Worm (Caenorhabditis elegans) whole organism, L1 larva: ENCODE results near the gene F40G9.14.
A peak's percentile ranks its signal among the peaks of the same experiment; 100 is the strongest.

Experiments
- C04F5.9 ChIP-seq: sonication (generic microtip); optimal IDR thresholded peaks from 2 replicates; lab custom pipeline; 2016; ENCODE audit warnings: missing genetic modification characterization, missing compliant biosample characterization
- C16A3.4 ChIP-seq: fragments of 150-350 bp; optimal IDR thresholded peaks from 2 replicates; lab custom pipeline; 2014; ENCODE audit warnings: missing biosample characterization, missing genetic modification characterization
- C34B4.2 ChIP-seq: sonication (generic microtip); optimal IDR thresholded peaks from 2 replicates; lab custom pipeline; 2017; ENCODE audit warnings: mild to moderate bottlenecking, missing genetic modification characterization, missing compliant biosample characterization
- F16B12.6 ChIP-seq: fragments of 150-350 bp; optimal IDR thresholded peaks from 2 replicates; lab custom pipeline; 2014; ENCODE audit warnings: missing biosample characterization, missing genetic modification characterization
- Y116A8C.19 ChIP-seq: sonication (generic microtip); optimal IDR thresholded peaks from 2 replicates; lab custom pipeline; 2016; ENCODE audit warnings: missing compliant biosample characterization, missing genetic modification characterization, borderline replicate concordance
- aha-1 ChIP-seq: fragments of 150-350 bp; optimal IDR thresholded peaks from 2 replicates; lab custom pipeline; 2014; ENCODE audit warnings: missing biosample characterization, missing genetic modification characterization
- alr-1 ChIP-seq: fragments of 200-800 bp; sonication (Bioruptor generic); optimal IDR thresholded peaks from 2 replicates; lab custom pipeline; 2018; ENCODE audit warnings: borderline replicate concordance, mild to moderate bottlenecking, missing genetic modification characterization, missing compliant biosample characterization
- blmp-1 ChIP-seq: fragments of 150-350 bp; optimal IDR thresholded peaks from 2 replicates; lab custom pipeline; 2014; ENCODE audit warnings: missing biosample characterization, missing genetic modification characterization
- ceh-63 ChIP-seq: fragments of 200-800 bp; sonication (Bioruptor generic); optimal IDR thresholded peaks from 2 replicates; lab custom pipeline; 2018; ENCODE audit warnings: mild to moderate bottlenecking, missing genetic modification characterization, missing compliant biosample characterization
- ceh-8 ChIP-seq: fragments of 200-800 bp; sonication (Bioruptor generic); optimal IDR thresholded peaks from 2 replicates; lab custom pipeline; 2018; ENCODE audit warnings: mild to moderate bottlenecking, missing genetic modification characterization, moderate library complexity, missing compliant biosample characterization
- ceh-82 ChIP-seq, 3 experiments: fragments of 150-350 bp in 1 of 3; sonication (generic microtip) in 2 of 3; optimal IDR thresholded peaks; 2 replicates each; lab custom pipeline; 2014 to 2017; ENCODE audit warnings: missing biosample characterization in 3 of 3, missing genetic modification characterization in 3 of 3
- ceh-88 ChIP-seq: fragments of 200-800 bp; sonication (Bioruptor generic); IDR thresholded peaks from 2 replicates; pipeline ENCODE4 v1.3.6; 2022; ENCODE audit warnings: missing genetic modification characterization, missing compliant biosample characterization
- ceh-90 ChIP-seq: sonication (generic microtip); optimal IDR thresholded peaks from 2 replicates; lab custom pipeline; 2016; ENCODE audit warnings: missing genetic modification characterization, missing compliant biosample characterization
- ces-1 ChIP-seq: fragments of 150-350 bp; optimal IDR thresholded peaks from 2 replicates; lab custom pipeline; 2014; ENCODE audit warnings: missing biosample characterization, missing genetic modification reagents, missing genetic modification characterization
- dpl-1 ChIP-seq, 3 experiments: fragments of 150-350 bp in 2 of 3; sonication (generic microtip) in 1 of 3; optimal IDR thresholded peaks; 2 replicates each; lab custom pipeline; 2014 to 2017; ENCODE audit warnings: missing biosample characterization in 3 of 3, missing genetic modification characterization in 3 of 3, missing genetic modification reagents in 3 of 3
- dsc-1 ChIP-seq: sonication (generic microtip); optimal IDR thresholded peaks from 2 replicates; lab custom pipeline; 2016; ENCODE audit warnings: mild to moderate bottlenecking, missing genetic modification characterization, missing compliant biosample characterization
- efl-3 ChIP-seq: fragments of 200-800 bp; sonication (Bioruptor generic); optimal IDR thresholded peaks from 2 replicates; lab custom pipeline; 2018; ENCODE audit warnings: mild to moderate bottlenecking, missing genetic modification characterization, missing compliant biosample characterization
- egl-13 ChIP-seq: sonication (generic microtip); optimal IDR thresholded peaks from 2 replicates; lab custom pipeline; 2016; ENCODE audit warnings: missing genotype, missing genetic modification reagents, missing genetic modification characterization, missing compliant biosample characterization
- egl-27 ChIP-seq, 2 experiments: fragments of 150-350 bp in 1 of 2; sonication (generic microtip); optimal IDR thresholded peaks; 3 replicates each; lab custom pipeline; 2017 to 2018; ENCODE audit warnings: missing biosample characterization in 2 of 2, missing genetic modification characterization in 2 of 2, missing genetic modification reagents in 2 of 2
- elt-2 ChIP-seq: sonication (generic microtip); optimal IDR thresholded peaks from 2 replicates; lab custom pipeline; 2016; ENCODE audit warnings: missing genetic modification characterization, mild to moderate bottlenecking, inconsistent platforms, missing compliant biosample characterization, missing genetic modification reagents
- elt-3 ChIP-seq, 6 experiments: fragments of 150-350 bp in 1 of 6; sonication (generic microtip); optimal IDR thresholded peaks; 2 replicates each; lab custom pipeline; 2017 to 2018; ENCODE audit warnings: missing biosample characterization in 6 of 6, missing genetic modification characterization in 6 of 6, inconsistent platforms in 1 of 6
- ets-5 ChIP-seq: fragments of 200-800 bp; sonication (Bioruptor generic); IDR thresholded peaks from 2 replicates; pipeline ENCODE4 v1.3.6; 2022; ENCODE audit warnings: missing genetic modification characterization, missing compliant biosample characterization
- fkh-10 ChIP-seq: sonication (generic microtip); optimal IDR thresholded peaks from 2 replicates; lab custom pipeline; 2017; ENCODE audit warnings: missing biosample characterization, missing genetic modification reagents, missing genetic modification characterization
- fkh-4 ChIP-seq: sonication (generic microtip); optimal IDR thresholded peaks from 2 replicates; lab custom pipeline; 2016; ENCODE audit warnings: missing compliant biosample characterization, missing genetic modification characterization, borderline replicate concordance
- grh-1 ChIP-seq: fragments of 200-800 bp; sonication (Bioruptor generic); IDR thresholded peaks from 2 replicates; pipeline ENCODE4 v1.3.6; 2022; ENCODE audit warnings: missing genetic modification reagents, missing genetic modification characterization, missing compliant biosample characterization
- hlh-17 ChIP-seq: fragments of 200-800 bp; sonication (Bioruptor generic); optimal IDR thresholded peaks from 2 replicates; lab custom pipeline; 2018; ENCODE audit warnings: missing genetic modification characterization, mild to moderate bottlenecking, missing compliant biosample characterization, moderate library complexity, borderline replicate concordance
- isw-1 ChIP-seq: fragments of 200-800 bp; sonication (Bioruptor generic); IDR thresholded peaks from 2 replicates; pipeline ENCODE4 v1.3.6; 2022; ENCODE audit warnings: missing genetic modification characterization, missing compliant biosample characterization
- jun-1 ChIP-seq: fragments of 150-350 bp; optimal IDR thresholded peaks from 2 replicates; lab custom pipeline; 2014; ENCODE audit warnings: missing biosample characterization, missing genetic modification reagents, missing genetic modification characterization
- lin-15B ChIP-seq: fragments of 150-350 bp; sonication (generic microtip); optimal IDR thresholded peaks from 3 replicates; lab custom pipeline; 2014; ENCODE audit warnings: missing biosample characterization, missing genetic modification characterization
- lin-35 ChIP-seq, 2 experiments: fragments of 150-350 bp; optimal IDR thresholded peaks; 2 replicates each; lab custom pipeline; 2014; ENCODE audit warnings: missing biosample characterization in 2 of 2, missing genetic modification characterization in 2 of 2, missing genetic modification reagents in 2 of 2
- lin-39 ChIP-seq: fragments of 150-350 bp; optimal IDR thresholded peaks from 2 replicates; lab custom pipeline; 2014; ENCODE audit warnings: missing biosample characterization, missing genetic modification reagents, missing genetic modification characterization
- mef-2 ChIP-seq: fragments of 150-350 bp; optimal IDR thresholded peaks from 2 replicates; lab custom pipeline; 2014; ENCODE audit warnings: missing biosample characterization, missing genetic modification characterization
- nhr-12 ChIP-seq: sonication (generic microtip); optimal IDR thresholded peaks from 2 replicates; lab custom pipeline; 2017; ENCODE audit warnings: missing biosample characterization, missing genetic modification characterization
- nhr-20 ChIP-seq: sonication (generic microtip); optimal IDR thresholded peaks from 2 replicates; lab custom pipeline; 2016; ENCODE audit warnings: mild to moderate bottlenecking, missing genetic modification characterization, missing compliant biosample characterization
- nhr-237 ChIP-seq: fragments of 150-350 bp; optimal IDR thresholded peaks from 2 replicates; lab custom pipeline; 2014; ENCODE audit warnings: missing biosample characterization, missing genetic modification characterization
- nhr-71 ChIP-seq: sonication (generic microtip); optimal IDR thresholded peaks from 2 replicates; lab custom pipeline; 2016; ENCODE audit warnings: mild to moderate bottlenecking, missing genetic modification characterization, moderate library complexity, missing compliant biosample characterization
- nhr-76 ChIP-seq: sonication (generic microtip); optimal IDR thresholded peaks from 2 replicates; lab custom pipeline; 2017; ENCODE audit warnings: missing biosample characterization, missing genetic modification characterization
- nhr-84 ChIP-seq: sonication (generic microtip); optimal IDR thresholded peaks from 2 replicates; lab custom pipeline; 2017; ENCODE audit warnings: missing biosample characterization, missing genetic modification characterization
- nhr-85 ChIP-seq: sonication (generic microtip); peaks from one replicate; lab custom pipeline; 2016; ENCODE audit warnings: missing genetic modification characterization, inconsistent platforms, missing compliant biosample characterization
- nhr-90 ChIP-seq: sonication (generic microtip); optimal IDR thresholded peaks from 2 replicates; lab custom pipeline; 2016; ENCODE audit warnings: mild to moderate bottlenecking, missing genetic modification characterization, missing compliant biosample characterization; ENCODE audit not compliant: poor library complexity
- pag-3 ChIP-seq: sonication (generic microtip); optimal IDR thresholded peaks from 2 replicates; lab custom pipeline; 2017; ENCODE audit warnings: missing genetic modification characterization, mild to moderate bottlenecking, missing compliant biosample characterization, antibody characterized with exemption, borderline replicate concordance; ENCODE audit not compliant: insufficient read depth
- rnt-1 ChIP-seq: sonication (generic microtip); optimal IDR thresholded peaks from 2 replicates; lab custom pipeline; 2016; ENCODE audit warnings: mild to moderate bottlenecking, missing genetic modification characterization, moderate library complexity, missing compliant biosample characterization
- skn-1 ChIP-seq: fragments of 150-350 bp; optimal IDR thresholded peaks from 2 replicates; lab custom pipeline; 2014; ENCODE audit warnings: missing biosample characterization, missing genetic modification characterization
- snu-23 ChIP-seq: sonication (generic microtip); optimal IDR thresholded peaks from 2 replicates; lab custom pipeline; 2016; ENCODE audit warnings: missing genetic modification characterization, missing compliant biosample characterization
- sox-4 ChIP-seq: sonication (generic microtip); optimal IDR thresholded peaks from 2 replicates; lab custom pipeline; 2016; ENCODE audit warnings: missing genetic modification characterization, missing compliant biosample characterization
- swsn-7 ChIP-seq: sonication (generic microtip); optimal IDR thresholded peaks from 2 replicates; lab custom pipeline; 2016; ENCODE audit warnings: missing genetic modification characterization, missing compliant biosample characterization
- tbx-2 ChIP-seq: sonication (generic microtip); optimal IDR thresholded peaks from 2 replicates; lab custom pipeline; 2016; ENCODE audit warnings: missing genetic modification characterization, missing compliant biosample characterization
- unc-30 ChIP-seq: sonication (generic microtip); optimal IDR thresholded peaks from 2 replicates; lab custom pipeline; 2017; ENCODE audit warnings: missing biosample characterization, missing genetic modification characterization
- unc-62 ChIP-seq: fragments of 150-350 bp; optimal IDR thresholded peaks from 2 replicates; lab custom pipeline; 2014; ENCODE audit warnings: missing biosample characterization, missing genetic modification reagents, missing genetic modification characterization
- unc-98 ChIP-seq: fragments of 200-800 bp; sonication (Bioruptor generic); IDR thresholded peaks from 2 replicates; pipeline ENCODE4 v1.3.6; 2022; ENCODE audit warnings: missing genetic modification characterization, missing compliant biosample characterization
- vab-15 ChIP-seq: sonication (generic microtip); optimal IDR thresholded peaks from 2 replicates; lab custom pipeline; 2017; ENCODE audit warnings: missing genotype, mild to moderate bottlenecking, missing genetic modification characterization, missing compliant biosample characterization
- xbp-1 ChIP-seq: sonication (generic microtip); optimal IDR thresholded peaks from 2 replicates; lab custom pipeline; 2016; ENCODE audit warnings: missing genetic modification characterization, missing compliant biosample characterization
- zag-1 ChIP-seq: fragments of 150-350 bp; optimal IDR thresholded peaks from 2 replicates; lab custom pipeline; 2014; ENCODE audit warnings: missing biosample characterization, missing genetic modification characterization

The F40G9.14 gene

DNA sequence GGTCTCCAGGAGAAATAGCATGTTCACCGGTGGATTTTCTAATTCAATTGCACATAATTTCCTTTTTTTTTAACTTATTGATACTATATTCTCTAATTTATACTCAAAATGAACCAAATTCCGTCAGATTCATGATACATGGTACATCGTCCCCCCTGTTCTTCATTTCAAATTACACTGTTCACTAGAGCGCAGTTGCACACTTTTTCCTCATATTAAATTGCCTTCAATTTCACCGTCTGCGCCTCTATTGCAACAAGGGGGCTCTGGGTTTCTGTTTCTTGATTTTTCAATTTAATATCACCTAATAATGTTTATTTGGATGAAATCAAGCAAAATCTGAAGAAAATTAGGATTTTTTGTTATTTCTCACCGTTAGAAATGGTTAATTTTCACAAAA, 46.0 kb downstream of the F40G9.14 start (continued):
- TF ChIP-seq nhr-90 (tag; lab: Kevin White, UChicago) (no peak), sox-4 (tag; lab: Kevin White, UChicago) (no peak), ceh-88 (GFP tag; lab: Robert Waterston, UW) (no peak), alr-1 (tag; lab: Kevin White, UChicago) (no peak), nhr-12 (tag; lab: Kevin White, UChicago) (no peak), grh-1 (GFP tag; lab: Robert Waterston, UW) (no peak), elt-2 (tag; lab: Kevin White, UChicago) (peak; percentile 1), nhr-84 (tag; lab: Kevin White, UChicago) (no peak), pag-3 (tag; lab: Kevin White, UChicago) (no peak), dpl-1 (GFP tag; optimal IDR thresholded peaks at IDR 0.05; lab: Kevin White, UChicago) (peak; percentile 32 to 72 (median 60)), nhr-71 (tag; lab: Kevin White, UChicago) (peak; percentile 61), swsn-7 (tag; lab: Kevin White, UChicago) (peak; percentile 50), elt-3 (tag; optimal IDR thresholded peaks at IDR 0.05; lab: Kevin White, UChicago) (no peak), C34B4.2 (tag; lab: Kevin White, UChicago) (no peak), lin-39 (no peak), zag-1 (tag; lab: Kevin White, UChicago) (peak; percentile 14), tbx-2 (tag; lab: Kevin White, UChicago) (peak; percentile 9), snu-23 (peak; percentile 64), jun-1 (tag; lab: Kevin White, UChicago) (no peak), ets-5 (GFP tag; lab: Robert Waterston, UW) (no peak), vab-15 (peak; percentile 89), hlh-17 (GFP tag; lab: Kevin White, UChicago) (no peak), Y116A8C.19 (tag; lab: Kevin White, UChicago) (no peak), ces-1 (GFP tag; lab: Kevin White, UChicago) (no peak), ceh-82 (tag; optimal IDR thresholded peaks at IDR 0.05; lab: Kevin White, UChicago) (peak in 2 of 3 experiments; percentile 2 to 70), efl-3 (GFP tag; lab: Kevin White, UChicago) (no peak), fkh-10 (no peak), ceh-63 (no peak), skn-1 (tag; lab: Kevin White, UChicago) (peak; percentile 11), unc-62 (no peak), xbp-1 (tag; lab: Kevin White, UChicago) (peak; percentile 44), unc-30 (tag; lab: Kevin White, UChicago) (no peak), mef-2 (tag; lab: Kevin White, UChicago) (no peak), egl-27 (tag; optimal IDR thresholded peaks at IDR 0.05; lab: Kevin White, UChicago) (no peak), unc-98 (GFP tag; lab: Robert Waterston, UW) (no peak), isw-1 (GFP tag; lab: Robert Waterston, UW) (no peak; the same call in 1 of the 2 replicates), egl-13 (tag; lab: Kevin White, UChicago) (no peak), nhr-85 (tag; lab: Kevin White, UChicago) (peak; percentile 71), lin-15B (tag; lab: Kevin White, UChicago) (peak; percentile 61), nhr-76 (no peak), C16A3.4 (tag; lab: Kevin White, UChicago) (peak; percentile 71), rnt-1 (tag; lab: Kevin White, UChicago) (peak; percentile 42), aha-1 (tag; lab: Kevin White, UChicago) (no peak), fkh-4 (tag; lab: Kevin White, UChicago) (no peak), nhr-20 (tag; lab: Kevin White, UChicago) (peak; percentile 37), ceh-8 (GFP tag; lab: Kevin White, UChicago) (no peak), ceh-90 (tag; lab: Kevin White, UChicago) (no peak), blmp-1 (tag; lab: Kevin White, UChicago) (peak; percentile 42), C04F5.9 (tag; lab: Kevin White, UChicago) (no peak), nhr-237 (tag; lab: Kevin White, UChicago) (no peak), F16B12.6 (tag; lab: Kevin White, UChicago) (peak; percentile 60), lin-35 (GFP tag; optimal IDR thresholded peaks at IDR 0.05; lab: Kevin White, UChicago) (peak; percentile 68 to 72), dsc-1 (tag; lab: Kevin White, UChicago) (peak; percentile 37)
